Fruit fly (Drosophila melanogaster): ENCODE measurements around the gene CG1791.

The CG1791 gene

DNA sequence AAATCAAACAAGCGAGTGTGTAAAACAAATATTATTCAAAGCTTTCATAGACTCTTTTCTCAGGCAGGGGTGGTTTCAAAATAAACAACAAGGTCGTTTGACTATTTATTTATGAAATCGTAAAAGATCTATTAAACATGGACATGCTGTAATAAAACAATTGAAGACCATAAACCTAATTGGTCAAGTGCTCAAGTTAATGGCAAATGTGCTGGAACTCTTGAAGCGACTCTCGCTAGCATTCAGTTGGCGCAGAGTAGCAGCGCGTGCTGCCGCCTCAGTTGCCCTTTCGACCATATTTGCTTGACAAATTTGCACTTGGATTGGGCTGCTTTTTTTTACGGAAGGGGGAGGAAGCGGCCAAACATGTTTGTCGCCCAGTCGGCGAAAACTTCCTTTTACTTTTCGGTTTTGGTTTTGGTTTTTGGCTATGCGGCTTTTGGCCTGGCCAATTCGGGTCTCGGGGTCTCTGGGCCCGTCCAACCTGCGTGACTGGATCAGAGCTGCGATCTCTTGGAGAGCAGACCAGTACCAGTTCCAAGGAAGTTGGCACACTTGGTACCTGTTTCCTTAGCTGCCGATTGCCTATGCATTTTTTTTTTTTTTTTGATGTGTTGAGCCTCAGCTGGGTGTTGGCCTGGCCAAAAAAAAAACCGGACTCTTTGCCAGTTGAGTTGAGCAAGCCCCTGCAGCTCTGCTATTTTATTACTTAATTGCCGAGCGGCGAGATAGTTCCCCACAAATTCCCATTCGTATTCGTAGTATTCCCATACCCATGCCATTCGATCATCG, 28.9 kb upstream of the CG1791 start (continued):
- TF ChIP-seq fd96Cb (tag; optimal IDR thresholded peaks at IDR 0.05): no peak
- no peak for TF ChIP-seq CG31224 (GFP tag; IDR thresholded peaks at IDR 0.05)
- peak; percentile 23; the same call in 1 of the 2 replicates for TF ChIP-seq sisA (GFP tag; IDR thresholded peaks at IDR 0.05)
- no peak for TF ChIP-seq CG3163 (GFP tag; optimal IDR thresholded peaks at IDR 0.05)
- no peak for TF ChIP-seq NC2α (GFP tag; optimal IDR thresholded peaks at IDR 0.05)
- peak; percentile 2 for TF ChIP-seq PHDP (tag; optimal IDR thresholded peaks at IDR 0.05)
- TF ChIP-seq seq (GFP tag; IDR thresholded peaks at IDR 0.05): 0 out of 2 replicates have a peak, but pooled peaks have one; percentile 11
- TF ChIP-seq lmd (GFP tag; IDR thresholded peaks at IDR 0.05): peak; percentile 52; the same call in 1 of the 2 replicates
- no peak for TF ChIP-seq unc-4 (GFP tag; IDR thresholded peaks at IDR 0.05; ENCODE audit: partially characterized antibody)
- peak; percentile 4 for TF ChIP-seq bab2 (GFP tag; optimal IDR thresholded peaks at IDR 0.05)
- peak; percentile 35 for TF ChIP-seq CG2678 (tag; optimal IDR thresholded peaks at IDR 0.05)
- 0 out of 2 replicates have a peak, but pooled peaks have one; percentile 8 for TF ChIP-seq Drgx (GFP tag; IDR thresholded peaks at IDR 0.05)
- TF ChIP-seq ap (GFP tag; IDR thresholded peaks at IDR 0.05): no peak
- no peak for TF ChIP-seq CG34422 (GFP tag; IDR thresholded peaks at IDR 0.05)
- TF ChIP-seq al (GFP tag; IDR thresholded peaks at IDR 0.05): peak; percentile 19; the same call in 1 of the 2 replicates
- TF ChIP-seq row (GFP tag; IDR thresholded peaks at IDR 0.05): peak; percentile 52
- TF ChIP-seq CG15696 (tag; optimal IDR thresholded peaks at IDR 0.05): no peak
- peak; percentile 9 for TF ChIP-seq CG1603 (tag; optimal IDR thresholded peaks at IDR 0.05)
- peak; percentile 23; the same call in 1 of the 2 replicates for TF ChIP-seq ranshi (GFP tag; IDR thresholded peaks at IDR 0.05)
- TF ChIP-seq mam (GFP tag; optimal IDR thresholded peaks at IDR 0.05): peak; percentile 12
- peak; percentile 10 for TF ChIP-seq CoRest (tag; optimal IDR thresholded peaks at IDR 0.05)
- peak; percentile 55; the same call in 1 of the 2 replicates for TF ChIP-seq CG9932 (GFP tag; IDR thresholded peaks at IDR 0.05)
- peak; percentile 9 for TF ChIP-seq CG18599 (GFP tag; optimal IDR thresholded peaks at IDR 0.05)
- no peak for TF ChIP-seq CG1024 (GFP tag; IDR thresholded peaks at IDR 0.05)
- TF ChIP-seq CG8290 (GFP tag; optimal IDR thresholded peaks at IDR 0.05): no peak
- TF ChIP-seq CG8290 (tag; optimal IDR thresholded peaks at IDR 0.05): peak in 1 of 2 experiments; percentile 23
- TF ChIP-seq CG14014 (GFP tag; IDR thresholded peaks at IDR 0.05): peak; percentile 48; the same call in 1 of the 2 replicates
- peak; percentile 7 for TF ChIP-seq unpg (GFP tag; optimal IDR thresholded peaks at IDR 0.05)
- TF ChIP-seq CG6854 (GFP tag; optimal IDR thresholded peaks at IDR 0.05): no peak
- TF ChIP-seq Sry-β (GFP tag; optimal IDR thresholded peaks at IDR 0.05): no peak
- peak; percentile 68 for TF ChIP-seq Ets65A (GFP tag)
- TF ChIP-seq CG32532 (GFP tag; IDR thresholded peaks at IDR 0.05): 0 out of 2 replicates have a peak, but pooled peaks have one; percentile 26
- TF ChIP-seq CG13424 (tag; optimal IDR thresholded peaks at IDR 0.05): peak; percentile 12
- TF ChIP-seq Sin3A (optimal IDR thresholded peaks at IDR 0.05): no peak
- 0 out of 3 replicates have a peak, but pooled peaks have one; percentile 15 for TF ChIP-seq ase (GFP tag; IDR thresholded peaks at IDR 0.05)
- TF ChIP-seq Adf1 (GFP tag; IDR thresholded peaks at IDR 0.05): no peak
- peak; percentile 29 for TF ChIP-seq gro (GFP tag; optimal IDR thresholded peaks at IDR 0.05)
- TF ChIP-seq trem (tag; optimal IDR thresholded peaks at IDR 0.05): no peak
- no peak for TF ChIP-seq Atf-2 (GFP tag; optimal IDR thresholded peaks at IDR 0.05)
- no peak for TF ChIP-seq jigr1 (GFP tag; IDR thresholded peaks at IDR 0.05)
- no peak for TF ChIP-seq CG6689 (GFP tag; IDR thresholded peaks at IDR 0.05)
- peak; percentile 15 for TF ChIP-seq Oli (tag; optimal IDR thresholded peaks at IDR 0.05)
- TF ChIP-seq esg (GFP tag; conservative IDR thresholded peaks at IDR 0.05): 0 out of 2 replicates have a peak, but pooled peaks have one; percentile 22
- TF ChIP-seq CG10366 (GFP tag; IDR thresholded peaks at IDR 0.05): peak; percentile 12; the same call in 1 of the 2 replicates
- TF ChIP-seq hkb (optimal IDR thresholded peaks at IDR 0.05): peak; percentile 29
- no peak for TF ChIP-seq hkb (GFP tag; IDR thresholded peaks at IDR 0.05)
- TF ChIP-seq zen2 (GFP tag; IDR thresholded peaks at IDR 0.05; ENCODE audit: partially characterized antibody): no peak
- TF ChIP-seq dpn (GFP tag; optimal IDR thresholded peaks at IDR 0.05): no peak
- no peak for TF ChIP-seq HLH3B (GFP tag; IDR thresholded peaks at IDR 0.05)
- no peak for TF ChIP-seq CG7839 (tag; optimal IDR thresholded peaks at IDR 0.05)

Data from whole organism, embryonic.